Fruit fly (Drosophila melanogaster) Kc167 (cell line): Measurements from ENCODE around the gene CG31301.

Source experiments
- Myc ChIP-seq: fragments of >200 bp; optimal IDR thresholded peaks from 2 replicates; lab custom pipeline; 2017; ENCODE audit warnings: missing external identifiers
- Sin3A ChIP-seq: fragments of >200 bp; optimal IDR thresholded peaks from 2 replicates; lab custom pipeline; 2018; ENCODE audit warnings: missing external identifiers
- h ChIP-seq: fragments of >200 bp; optimal IDR thresholded peaks from 3 replicates; lab custom pipeline; 2018; ENCODE audit warnings: missing external identifiers
- insv ChIP-seq: fragments of >200 bp; optimal IDR thresholded peaks from 3 replicates; lab custom pipeline; 2018; ENCODE audit warnings: missing external identifiers
- psq ChIP-seq: fragments of >200 bp; optimal IDR thresholded peaks from 2 replicates; lab custom pipeline; 2017; ENCODE audit warnings: missing external identifiers
- ttk ChIP-seq: sonication (Bioruptor generic); optimal IDR thresholded peaks from 2 replicates; lab custom pipeline; 2017; ENCODE audit warnings: missing external identifiers

DNA sequence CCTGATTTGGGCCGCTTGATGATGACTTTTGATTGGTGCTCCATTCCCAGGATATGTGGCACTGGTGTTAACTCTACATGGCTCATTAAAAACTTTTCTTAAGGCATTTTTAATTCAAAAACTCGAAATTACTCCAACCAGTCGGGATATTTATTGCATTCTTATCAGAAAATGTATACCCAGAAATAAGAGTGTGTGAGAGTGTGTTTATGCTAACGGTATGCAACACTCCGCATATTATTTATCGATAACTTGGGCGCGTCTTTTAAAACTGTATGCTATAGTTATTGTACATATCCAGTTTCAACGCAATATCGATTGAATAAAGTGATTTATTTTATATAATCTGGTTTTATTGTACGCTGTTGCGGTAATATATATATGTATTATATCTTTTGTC, 21.5 kb downstream of the CG31301 start, which contains the start of gene CG34404:
- TF ChIP-seq insv (lab: Kevin White, UChicago) (no peak), ttk (no peak), h (no peak), psq (no peak), Myc (lab: Kevin White, UChicago) (no peak), Sin3A (no peak)
